Fruit fly (Drosophila melanogaster) whole organism, embryonic: ENCODE results near the gene RpL36.

Experiments
- Atf3 ChIP-seq: fragments of 200-800 bp; sonication (Bioruptor generic); optimal IDR thresholded peaks from 3 replicates; lab custom pipeline; 2016; ENCODE audit warnings: missing biosample characterization, missing genetic modification characterization
- B-H2 ChIP-seq: fragments of 200-800 bp; sonication (Bioruptor generic); optimal IDR thresholded peaks from 2 replicates; lab custom pipeline; 2018; ENCODE audit warnings: missing biosample characterization, mild to moderate bottlenecking, missing genetic modification characterization
- CG13287 ChIP-seq: fragments of 200-800 bp; sonication (Bioruptor generic); IDR thresholded peaks from 2 replicates; pipeline ENCODE4 v1.3.6; 2022; ENCODE audit warnings: missing biosample characterization, missing genetic modification characterization; ENCODE audit not compliant: partially characterized antibody
- CG13296 ChIP-seq: fragments of 200-800 bp; sonication (Bioruptor generic); optimal IDR thresholded peaks from 3 replicates; lab custom pipeline; 2018; ENCODE audit warnings: missing biosample characterization, mild to moderate bottlenecking, missing genetic modification characterization
- CG13894 ChIP-seq: fragments of 200-800 bp; sonication (Bioruptor generic); optimal IDR thresholded peaks from 3 replicates; lab custom pipeline; 2018; ENCODE audit warnings: missing biosample characterization, mild to moderate bottlenecking, missing genetic modification characterization, moderate library complexity
- CG15514 ChIP-seq: fragments of 200-800 bp; sonication (Bioruptor generic); optimal IDR thresholded peaks from 3 replicates; lab custom pipeline; 2017; ENCODE audit warnings: missing biosample characterization, missing genetic modification characterization, mild to moderate bottlenecking, moderate library complexity, missing genetic modification reagents
- CG1603 ChIP-seq: fragments of 200-800 bp; sonication (Bioruptor generic); optimal IDR thresholded peaks from 2 replicates; lab custom pipeline; 2019; ENCODE audit warnings: missing biosample characterization, mild to moderate bottlenecking, missing genetic modification characterization, moderate library complexity
- CG17328 ChIP-seq: fragments of 200-800 bp; sonication (Bioruptor generic); IDR thresholded peaks from 2 replicates; pipeline ENCODE4 v1.3.6; 2022; ENCODE audit warnings: missing biosample characterization, missing genetic modification characterization
- CG18599 ChIP-seq: fragments of 200-800 bp; sonication (Bioruptor generic); optimal IDR thresholded peaks from 3 replicates; lab custom pipeline; 2017; ENCODE audit warnings: missing biosample characterization, missing genetic modification characterization, mild to moderate bottlenecking, moderate library complexity, missing genetic modification reagents
- CG2199 ChIP-seq: fragments of 200-800 bp; sonication (Bioruptor generic); IDR thresholded peaks from 3 replicates; pipeline ENCODE4 v1.3.6; 2022; ENCODE audit warnings: missing biosample characterization, missing genetic modification characterization
- CG31365 ChIP-seq: fragments of 200-800 bp; sonication (Bioruptor generic); optimal IDR thresholded peaks from 2 replicates; lab custom pipeline; 2018; ENCODE audit warnings: missing biosample characterization, mild to moderate bottlenecking, missing genetic modification characterization
- CG4730 ChIP-seq: fragments of 200-800 bp; sonication (Bioruptor generic); IDR thresholded peaks from 2 replicates; pipeline ENCODE4 v1.3.6; 2022; ENCODE audit warnings: missing biosample characterization, missing genetic modification characterization
- CG6654 ChIP-seq: fragments of 200-800 bp; sonication (Bioruptor generic); optimal IDR thresholded peaks from 2 replicates; lab custom pipeline; 2017; ENCODE audit warnings: missing biosample characterization, mild to moderate bottlenecking, missing genetic modification characterization
- CG7271 ChIP-seq: fragments of 200-800 bp; sonication (Bioruptor generic); optimal IDR thresholded peaks from 2 replicates; lab custom pipeline; 2018; ENCODE audit warnings: missing biosample characterization, mild to moderate bottlenecking, missing genetic modification characterization, moderate library complexity
- CG7928 ChIP-seq: fragments of 200-800 bp; sonication (Bioruptor generic); optimal IDR thresholded peaks from 2 replicates; lab custom pipeline; 2017; ENCODE audit warnings: missing biosample characterization, mild to moderate bottlenecking, missing genetic modification characterization
- CG8281 ChIP-seq: fragments of 200-800 bp; sonication (Bioruptor generic); optimal IDR thresholded peaks from 2 replicates; lab custom pipeline; 2018; ENCODE audit warnings: missing biosample characterization, mild to moderate bottlenecking, missing genetic modification characterization, moderate library complexity
- Dp ChIP-seq: fragments of 200-800 bp; sonication (Bioruptor generic); optimal IDR thresholded peaks from 2 replicates; lab custom pipeline; 2018; ENCODE audit warnings: missing biosample characterization, mild to moderate bottlenecking, missing genetic modification characterization, moderate library complexity
- Drgx ChIP-seq: fragments of 200-800 bp; sonication (Bioruptor generic); IDR thresholded peaks from 2 replicates; pipeline ENCODE4 v1.3.6; 2022; ENCODE audit warnings: missing biosample characterization, missing genetic modification characterization
- E2f2 ChIP-seq: fragments of 200-800 bp; sonication (Bioruptor generic); IDR thresholded peaks from 2 replicates; pipeline ENCODE4 v1.3.6; 2022; ENCODE audit warnings: missing biosample characterization, missing genetic modification characterization
- Ets97D ChIP-seq: fragments of 200-800 bp; sonication (Bioruptor generic); optimal IDR thresholded peaks from 3 replicates; lab custom pipeline; 2016; ENCODE audit warnings: missing biosample characterization, missing genetic modification characterization
- Fer1 ChIP-seq: fragments of 200-800 bp; sonication (Bioruptor generic); optimal IDR thresholded peaks from 2 replicates; lab custom pipeline; 2017; ENCODE audit warnings: missing biosample characterization, mild to moderate bottlenecking, missing genetic modification characterization
- HmgZ ChIP-seq: fragments of 200-800 bp; sonication (Bioruptor generic); optimal IDR thresholded peaks from 2 replicates; lab custom pipeline; 2018; ENCODE audit warnings: missing biosample characterization, mild to moderate bottlenecking, missing genetic modification characterization
- Hmr ChIP-seq: fragments of 200-800 bp; sonication (Bioruptor generic); optimal IDR thresholded peaks from 3 replicates; lab custom pipeline; 2017; ENCODE audit warnings: mild to moderate bottlenecking, missing biosample characterization, missing genetic modification reagents, missing genetic modification characterization
- MESR4 ChIP-seq: fragments of 200-800 bp; sonication (Bioruptor generic); optimal IDR thresholded peaks from 2 replicates; lab custom pipeline; 2018; ENCODE audit warnings: missing biosample characterization, mild to moderate bottlenecking, missing genetic modification characterization, moderate library complexity
- Med ChIP-seq: fragments of 200-800 bp; sonication (Bioruptor generic); peaks from one replicate; lab custom pipeline; 2016; ENCODE audit warnings: missing biosample characterization, missing genetic modification characterization, mild to moderate bottlenecking, inconsistent platforms, moderate library complexity
- Xrp1 ChIP-seq: fragments of 200-800 bp; sonication (Bioruptor generic); IDR thresholded peaks from 2 replicates; pipeline ENCODE4 v1.3.6; 2022; ENCODE audit warnings: missing biosample characterization, missing genetic modification characterization
- bbx ChIP-seq: fragments of 200-800 bp; sonication (Bioruptor generic); IDR thresholded peaks from 2 replicates; pipeline ENCODE4 v1.3.6; 2022; ENCODE audit warnings: missing biosample characterization, missing genetic modification characterization; ENCODE audit not compliant: partially characterized antibody
- bowl ChIP-seq: fragments of 200-800 bp; sonication (Bioruptor generic); IDR thresholded peaks from 2 replicates; pipeline ENCODE4 v1.3.6; 2022; ENCODE audit warnings: missing biosample characterization, missing genetic modification characterization
- bsh ChIP-seq, 2 experiments: fragments of 200-800 bp; sonication (Bioruptor generic); optimal IDR thresholded peaks; 2 replicates each; lab custom pipeline; 2017 to 2018; ENCODE audit warnings: mild to moderate bottlenecking in 2 of 2, missing biosample characterization in 2 of 2, missing genetic modification characterization in 2 of 2, moderate library complexity in 1 of 2
- caup ChIP-seq: fragments of 200-800 bp; sonication (Bioruptor generic); optimal IDR thresholded peaks from 3 replicates; lab custom pipeline; 2017; ENCODE audit warnings: missing biosample characterization, mild to moderate bottlenecking, missing genetic modification characterization, moderate library complexity; ENCODE audit not compliant: severe bottlenecking
- ci ChIP-seq: fragments of 200-800 bp; sonication (Bioruptor generic); IDR thresholded peaks from 3 replicates; pipeline ENCODE4 v1.3.6; 2022; ENCODE audit warnings: missing biosample characterization, missing genetic modification characterization
- gfzf ChIP-seq: fragments of 200-800 bp; sonication (Bioruptor generic); optimal IDR thresholded peaks from 2 replicates; lab custom pipeline; 2016; ENCODE audit warnings: missing biosample characterization, mild to moderate bottlenecking, missing genetic modification characterization, moderate library complexity
- grau ChIP-seq: fragments of 200-800 bp; optimal IDR thresholded peaks from 3 replicates; lab custom pipeline; 2019; ENCODE audit warnings: missing biosample characterization, mild to moderate bottlenecking, missing genetic modification characterization, moderate library complexity
- insv ChIP-seq, 2 experiments: fragments of 200-800 bp; sonication (Bioruptor generic); optimal IDR thresholded peaks; 3 replicates each; lab custom pipeline; 2016 to 2018; ENCODE audit warnings: missing biosample characterization in 2 of 2, missing genetic modification characterization in 2 of 2
- lola ChIP-seq, 3 experiments: fragments of >200 bp in 2 of 3; fragments of 200-800 bp in 1 of 3; sonication (Bioruptor generic) in 1 of 3; optimal IDR thresholded peaks; 2 replicates each; lab custom pipeline; 2017 to 2019; ENCODE audit warnings: missing biosample characterization in 3 of 3, missing genetic modification characterization in 3 of 3, mild to moderate bottlenecking in 1 of 3, moderate library complexity in 1 of 3
- onecut ChIP-seq: fragments of 200-800 bp; sonication (Bioruptor generic); IDR thresholded peaks from 2 replicates; pipeline ENCODE4 v1.3.6; 2022; ENCODE audit warnings: missing biosample characterization, missing genetic modification characterization
- pan ChIP-seq, 4 experiments: fragments of >200 bp in 3 of 4; fragments of 200-800 bp in 1 of 4; sonication (Bioruptor generic) in 1 of 4; optimal IDR thresholded peaks in 3 of 4; IDR thresholded peaks in 1 of 4; 2 replicates each; pipeline versions ENCODE4 v1.3.6 to Lab custom; 2017 to 2022; ENCODE audit warnings: missing biosample characterization in 2 of 4, missing genetic modification characterization in 2 of 4, mixed read lengths in 1 of 4
- phol ChIP-seq: fragments of 200-800 bp; sonication (Bioruptor generic); optimal IDR thresholded peaks from 3 replicates; lab custom pipeline; 2018; ENCODE audit warnings: missing biosample characterization, mild to moderate bottlenecking, missing genetic modification characterization, moderate library complexity
- pita ChIP-seq: fragments of 200-800 bp; sonication (Bioruptor generic); optimal IDR thresholded peaks from 2 replicates; lab custom pipeline; 2017; ENCODE audit warnings: missing biosample characterization, mild to moderate bottlenecking, missing genetic modification characterization
- prd ChIP-seq, 3 experiments: fragments of >200 bp in 2 of 3; fragments of 200-800 bp in 1 of 3; sonication (Bioruptor generic) in 1 of 3; optimal IDR thresholded peaks in 2 of 3; IDR thresholded peaks in 1 of 3; 2 replicates in 2 of 3; 3 replicates in 1 of 3; pipeline versions ENCODE4 v1.3.6 to Lab custom; 2017 to 2022; ENCODE audit warnings: missing biosample characterization in 1 of 3, missing genetic modification characterization in 1 of 3
- pzg ChIP-seq: fragments of 200-800 bp; sonication (Bioruptor generic); optimal IDR thresholded peaks from 3 replicates; lab custom pipeline; 2018; ENCODE audit warnings: missing biosample characterization, mild to moderate bottlenecking, missing genetic modification characterization, moderate library complexity
- row ChIP-seq: fragments of 200-800 bp; sonication (Bioruptor generic); IDR thresholded peaks from 3 replicates; pipeline ENCODE4 v1.3.6; 2022; ENCODE audit warnings: missing biosample characterization, missing genetic modification characterization
- sd ChIP-seq: fragments of 200-800 bp; sonication (Bioruptor generic); optimal IDR thresholded peaks from 3 replicates; lab custom pipeline; 2018; ENCODE audit warnings: missing biosample characterization, mild to moderate bottlenecking, missing genetic modification characterization, moderate library complexity
- sens ChIP-seq: fragments of 200-800 bp; sonication (Bioruptor generic); peaks from one replicate; lab custom pipeline; 2016; ENCODE audit warnings: missing biosample characterization, missing genetic modification characterization
- so ChIP-seq: fragments of 200-800 bp; sonication (Bioruptor generic); IDR thresholded peaks from 3 replicates; pipeline ENCODE4 v1.3.6; 2022; ENCODE audit warnings: missing biosample characterization, missing genetic modification characterization
- sob ChIP-seq: fragments of 200-800 bp; sonication (Bioruptor generic); IDR thresholded peaks from 2 replicates; pipeline ENCODE4 v1.3.6; 2022; ENCODE audit warnings: missing biosample characterization, missing genetic modification characterization
- zfh1 ChIP-seq: fragments of 200-800 bp; sonication (Bioruptor generic); IDR thresholded peaks from 3 replicates; pipeline ENCODE4 v1.3.6; 2022; ENCODE audit warnings: missing biosample characterization, missing genetic modification characterization

RpL36 gene

dm6 chrX:678503-678902 lies 49.2 kb upstream of the RpL36 start:
- TF ChIP-seq prd (optimal IDR thresholded peaks at IDR 0.05; lab: Kevin White, UChicago) (no peak), prd (GFP tag; IDR thresholded peaks at IDR 0.05; lab: Robert Waterston, UW) (peak; percentile 25; the same call in 1 of the 3 replicates), sob (GFP tag; lab: Robert Waterston, UW) (0 out of 2 replicates have a peak, but pooled peaks have one; percentile 15), CG13296 (GFP tag; lab: Kevin White, UChicago) (no peak), Drgx (GFP tag; lab: Robert Waterston, UW) (peak; percentile 41; the same call in 1 of the 2 replicates), pan (optimal IDR thresholded peaks at IDR 0.05; lab: Kevin White, UChicago) (no peak), pan (GFP tag; optimal IDR thresholded peaks at IDR 0.05 in 1 of 2, IDR thresholded peaks at IDR 0.05 in 1 of 2) (peak in 1 of 2 experiments; percentile 16), onecut (GFP tag; lab: Robert Waterston, UW) (no peak), CG4730 (GFP tag; lab: Robert Waterston, UW) (0 out of 2 replicates have a peak, but pooled peaks have one; percentile 12), sens (GFP tag; lab: Kevin White, UChicago) (peak; percentile 62), CG1603 (tag; lab: Kevin White, UChicago) (peak; percentile 7), CG2199 (no peak), bowl (GFP tag; lab: Robert Waterston, UW) (no peak), CG18599 (GFP tag; lab: Kevin White, UChicago) (peak; percentile 8), MESR4 (no peak), Xrp1 (GFP tag; lab: Robert Waterston, UW) (peak; percentile 36; the same call in 1 of the 2 replicates), row (peak; percentile 42; the same call in 2 of the 3 replicates), ci (0 out of 3 replicates have a peak, but pooled peaks have one; percentile 24), CG17328 (GFP tag; lab: Robert Waterston, UW) (0 out of 2 replicates have a peak, but pooled peaks have one; percentile 12), zfh1 (GFP tag; lab: Robert Waterston, UW) (0 out of 3 replicates have a peak, but pooled peaks have one; percentile 29), bsh (GFP tag; optimal IDR thresholded peaks at IDR 0.05; lab: Kevin White, UChicago) (peak in 1 of 2 experiments; percentile 12), Atf3 (GFP tag; lab: Kevin White, UChicago) (no peak), CG8281 (tag; lab: Kevin White, UChicago) (no peak)

dm6 chrX:658021-658420 lies 28.7 kb upstream of the RpL36 start:
- TF ChIP-seq CG7271 (tag; lab: Kevin White, UChicago) (no peak), CG2199 (no peak), CG7928 (peak; percentile 94), HmgZ (tag; lab: Kevin White, UChicago) (peak; percentile 18), caup (GFP tag; lab: Kevin White, UChicago) (no peak), Hmr (peak; percentile 9), CG15514 (peak; percentile 86), pzg (peak; percentile 35), CG31365 (peak; percentile 27), E2f2 (GFP tag; lab: Robert Waterston, UW) (peak; percentile 94), bbx (GFP tag; lab: Robert Waterston, UW) (0 out of 2 replicates have a peak, but pooled peaks have one; percentile 12), CG13894 (peak; percentile 15), grau (tag; lab: Kevin White, UChicago) (peak; percentile 21), phol (tag; lab: Kevin White, UChicago) (no peak), sens (GFP tag; lab: Kevin White, UChicago) (peak; percentile 62), so (no peak), CG13287 (GFP tag; lab: Robert Waterston, UW) (peak; percentile 23; the same call in 1 of the 2 replicates), lola (GFP tag; optimal IDR thresholded peaks at IDR 0.05; lab: Kevin White, UChicago) (no peak), Fer1 (GFP tag; lab: Kevin White, UChicago) (peak; percentile 40), Dp (GFP tag; lab: Kevin White, UChicago) (peak; percentile 90), pita (peak; percentile 48), B-H2 (GFP tag; lab: Kevin White, UChicago) (peak; percentile 17), Med (peak; percentile 37), CG6654 (GFP tag; lab: Kevin White, UChicago) (no peak), insv (GFP tag; optimal IDR thresholded peaks at IDR 0.05; lab: Kevin White, UChicago) (no peak), sd (tag; lab: Kevin White, UChicago) (no peak), gfzf (GFP tag; lab: Kevin White, UChicago) (peak; percentile 50), Ets97D (peak; percentile 4)
